Fruit fly (Drosophila melanogaster) whole organism, wandering third instar larva: ENCODE data around the gene Tango6.

Experiments
- Dfd ChIP-seq: fragments of >200 bp; optimal IDR thresholded peaks from 2 replicates; lab custom pipeline; 2017; ENCODE audit warnings: missing biosample characterization, missing genetic modification characterization
- Hnf4 ChIP-seq: fragments of 200-800 bp; sonication (Bioruptor generic); optimal IDR thresholded peaks from 2 replicates; lab custom pipeline; 2016; ENCODE audit warnings: missing biosample characterization, mild to moderate bottlenecking, missing genetic modification characterization
- Hr78 ChIP-seq: fragments of >200 bp; optimal IDR thresholded peaks from 2 replicates; lab custom pipeline; 2017; ENCODE audit warnings: missing biosample characterization, missing genetic modification characterization
- Hr83 ChIP-seq: fragments of 200-300 bp; sonication (Bioruptor generic); optimal IDR thresholded peaks from 2 replicates; lab custom pipeline; 2016; ENCODE audit warnings: missing biosample characterization, mild to moderate bottlenecking, missing genetic modification characterization, moderate library complexity; ENCODE audit not compliant: poor library complexity, severe bottlenecking
- Jra ChIP-seq: sonication (Bioruptor generic); optimal IDR thresholded peaks from 2 replicates; lab custom pipeline; 2016; ENCODE audit warnings: missing biosample characterization, missing genetic modification characterization
- Myc ChIP-seq: fragments of >200 bp; optimal IDR thresholded peaks from 2 replicates; lab custom pipeline; 2017
- OdsH ChIP-seq: fragments of 200-800 bp; sonication (Bioruptor generic); optimal IDR thresholded peaks from 2 replicates; lab custom pipeline; 2016; ENCODE audit warnings: missing biosample characterization, mild to moderate bottlenecking, missing genetic modification characterization
- jim ChIP-seq: fragments of 175-275, 200-325 bp; sonication (Bioruptor generic); optimal IDR thresholded peaks from 2 replicates; lab custom pipeline; 2016; ENCODE audit warnings: missing biosample characterization, mild to moderate bottlenecking, missing genetic modification characterization
- psq ChIP-seq: fragments of 200-800 bp; sonication (Bioruptor generic); optimal IDR thresholded peaks from 3 replicates; lab custom pipeline; 2017; ENCODE audit warnings: missing biosample characterization, mild to moderate bottlenecking, missing genetic modification characterization, moderate library complexity
- woc ChIP-seq: sonication (Bioruptor generic); optimal IDR thresholded peaks from 2 replicates; lab custom pipeline; 2016; ENCODE audit warnings: missing biosample characterization, mild to moderate bottlenecking, missing genetic modification characterization

DNA sequence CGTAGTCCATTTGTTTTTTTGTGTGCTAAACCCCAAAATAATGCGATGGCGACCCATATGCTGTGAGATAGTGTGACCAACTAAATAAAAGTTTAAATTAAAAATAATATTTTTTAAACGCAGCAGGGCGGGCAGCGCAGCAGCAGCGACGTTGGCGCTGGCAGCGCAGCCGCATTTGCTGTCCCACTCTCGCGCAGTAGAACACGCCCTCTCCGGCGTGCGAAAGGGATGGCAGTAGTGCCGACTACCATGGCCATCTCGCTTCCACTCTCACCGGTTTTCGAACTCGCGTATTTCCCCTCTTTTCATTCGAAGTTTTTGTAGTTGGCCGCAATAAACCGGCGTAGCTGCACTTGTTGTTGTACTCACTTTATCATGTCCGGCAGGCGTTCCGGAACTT lies 32.8 kb upstream of the Tango6 start:
- TF ChIP-seq OdsH (GFP tag; lab: Kevin White, UChicago) (no peak), Hnf4 (no peak), Myc (lab: Kevin White, UChicago) (peak; percentile 67), Jra (GFP tag; lab: Kevin White, UChicago) (no peak), jim (GFP tag; lab: Kevin White, UChicago) (no peak), woc (GFP tag; lab: Kevin White, UChicago) (no peak), Hr83 (GFP tag; lab: Kevin White, UChicago) (peak; percentile 64), psq (GFP tag; lab: Kevin White, UChicago) (no peak), Hr78 (GFP tag; lab: Kevin White, UChicago) (no peak), Dfd (GFP tag; lab: Kevin White, UChicago) (no peak)
